Fruit fly (Drosophila melanogaster): ENCODE measurements around the gene Mst36Fa.
A peak's percentile ranks its signal among the peaks of the same experiment; 100 is the strongest.

Mst36Fa gene

DNA sequence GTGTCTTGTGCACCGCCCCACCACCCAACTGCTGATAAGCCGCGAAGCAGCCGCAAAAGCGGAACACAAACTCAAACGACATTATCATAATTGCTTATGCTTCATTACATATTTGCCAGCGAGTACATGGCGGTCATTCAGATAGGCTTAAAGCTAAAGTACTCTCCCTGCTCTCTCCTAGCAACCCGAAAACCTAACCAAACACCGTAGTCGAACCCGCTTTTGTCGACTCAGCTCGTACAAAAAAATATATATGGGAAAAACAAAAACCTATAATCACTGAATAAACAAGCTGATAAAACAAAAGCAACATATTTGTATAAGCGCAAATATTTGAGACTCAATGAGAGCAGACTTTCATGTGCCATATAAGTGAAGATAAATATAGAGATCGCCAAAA lies 49.8 kb downstream of the Mst36Fa start (continued):
- TF ChIP-seq klu (GFP tag; IDR thresholded peaks at IDR 0.05) (no peak), CG10366 (GFP tag; IDR thresholded peaks at IDR 0.05) (peak; percentile 39; the same call in 1 of the 2 replicates), CG3726 (GFP tag; IDR thresholded peaks at IDR 0.05) (0 out of 3 replicates have a peak, but pooled peaks have one; percentile 50), fd3F (GFP tag; optimal IDR thresholded peaks at IDR 0.05) (peak; percentile 81), CG11456 (GFP tag; IDR thresholded peaks at IDR 0.05) (peak; percentile 28; the same call in 2 of the 3 replicates), Doc2 (GFP tag; IDR thresholded peaks at IDR 0.05) (no peak), Meics (GFP tag; optimal IDR thresholded peaks at IDR 0.05) (peak; percentile 85), ems (GFP tag; optimal IDR thresholded peaks at IDR 0.05) (peak; percentile 50), CG3838 (GFP tag; optimal IDR thresholded peaks at IDR 0.05) (peak; percentile 81), Fer2 (tag; optimal IDR thresholded peaks at IDR 0.05) (peak; percentile 58), Stat92E (GFP tag; optimal IDR thresholded peaks at IDR 0.05) (peak in 1 of 3 experiments; percentile 12), ind (GFP tag; optimal IDR thresholded peaks at IDR 0.05) (peak; percentile 11), CG17328 (GFP tag; IDR thresholded peaks at IDR 0.05) (peak; percentile 59), CG8765 (GFP tag; IDR thresholded peaks at IDR 0.05) (no peak), YL-1 (GFP tag; optimal IDR thresholded peaks at IDR 0.05) (peak; percentile 75), Pdp1 (GFP tag; optimal IDR thresholded peaks at IDR 0.05) (peak; percentile 69 to 79), lov (optimal IDR thresholded peaks at IDR 0.05) (no peak), lov (GFP tag; IDR thresholded peaks at IDR 0.05) (0 out of 3 replicates have a peak, but pooled peaks have one; percentile 59), CG4854 (GFP tag; optimal IDR thresholded peaks at IDR 0.05) (peak; percentile 90), CG10267 (tag; optimal IDR thresholded peaks at IDR 0.05) (peak; percentile 28), insv (GFP tag; optimal IDR thresholded peaks at IDR 0.05) (peak in 1 of 2 experiments; percentile 39), sim (GFP tag; IDR thresholded peaks at IDR 0.05) (peak; percentile 56), Oaz (GFP tag; IDR thresholded peaks at IDR 0.05) (no peak), Drgx (GFP tag; IDR thresholded peaks at IDR 0.05) (no peak), dan (GFP tag; IDR thresholded peaks at IDR 0.05) (no peak), CrebB (tag; optimal IDR thresholded peaks at IDR 0.05) (peak; percentile 88), rib (GFP tag; IDR thresholded peaks at IDR 0.05) (peak; percentile 77), Abd-B (GFP tag; optimal IDR thresholded peaks at IDR 0.05) (no peak), stwl (tag; optimal IDR thresholded peaks at IDR 0.05) (no peak), Max (GFP tag; optimal IDR thresholded peaks at IDR 0.05) (peak; percentile 79), Camta (GFP tag; optimal IDR thresholded peaks at IDR 0.05) (peak; percentile 88), Awh (GFP tag; IDR thresholded peaks at IDR 0.05) (peak; percentile 87), Sry-δ (GFP tag; optimal IDR thresholded peaks at IDR 0.05) (peak; percentile 45), Hr78 (GFP tag; optimal IDR thresholded peaks at IDR 0.05) (peak in 1 of 2 experiments; percentile 69), CG1792 (GFP tag; optimal IDR thresholded peaks at IDR 0.05) (peak; percentile 94), CG8944 (GFP tag; optimal IDR thresholded peaks at IDR 0.05) (peak; percentile 84), CG8359 (GFP tag; optimal IDR thresholded peaks at IDR 0.05; ENCODE audit: borderline replicate concordance) (peak; percentile 68), sima (GFP tag; optimal IDR thresholded peaks at IDR 0.05) (peak; percentile 54), CTCF (GFP tag; optimal IDR thresholded peaks at IDR 0.05) (peak; percentile 53), org-1 (GFP tag; optimal IDR thresholded peaks at IDR 0.05) (peak; percentile 92), pan (optimal IDR thresholded peaks at IDR 0.05) (no peak), pan (GFP tag; optimal IDR thresholded peaks at IDR 0.05 in 1 of 2, IDR thresholded peaks at IDR 0.05 in 1 of 2) (peak in 1 of 2 experiments; percentile 64), CG4730 (GFP tag; IDR thresholded peaks at IDR 0.05) (no peak), CG2120 (GFP tag; optimal IDR thresholded peaks at IDR 0.05) (peak; percentile 80), Mes4 (GFP tag; optimal IDR thresholded peaks at IDR 0.05) (peak; percentile 91), cg (GFP tag; optimal IDR thresholded peaks at IDR 0.05) (no peak), NFAT (GFP tag; IDR thresholded peaks at IDR 0.05) (peak; percentile 27; the same call in 1 of the 2 replicates), lab (GFP tag; optimal IDR thresholded peaks at IDR 0.05) (peak; percentile 96), CG8924 (tag; optimal IDR thresholded peaks at IDR 0.05) (peak; percentile 76), Myb (GFP tag; optimal IDR thresholded peaks at IDR 0.05) (peak; percentile 70), CG42726 (GFP tag; IDR thresholded peaks at IDR 0.05; ENCODE audit: partially characterized antibody) (no peak), ase (GFP tag; IDR thresholded peaks at IDR 0.05) (no peak)

Measured in whole organism, embryonic.